Worm (Caenorhabditis elegans) whole organism, midembryonic: ENCODE data around the gene F10C1.3.
A peak's percentile ranks its signal among the peaks of the same experiment; 100 is the strongest.

Source experiments
- T22C8.4 ChIP-seq: fragments of 200-800 bp; sonication (Bioruptor generic); IDR thresholded peaks from 2 replicates; pipeline ENCODE4 v1.3.6; 2022; ENCODE audit warnings: missing genetic modification characterization, missing compliant biosample characterization
- cog-1 ChIP-seq: sonication (generic microtip); optimal IDR thresholded peaks from 2 replicates; lab custom pipeline; 2016; ENCODE audit warnings: missing genetic modification characterization, missing compliant biosample characterization
- flt-1 ChIP-seq: fragments of 200-800 bp; sonication (Bioruptor generic); IDR thresholded peaks from 2 replicates; pipeline ENCODE4 v1.3.6; 2022; ENCODE audit warnings: missing genetic modification characterization, missing compliant biosample characterization
- klf-2 ChIP-seq: fragments of 200-800 bp; sonication (Bioruptor generic); conservative IDR thresholded peaks from 2 replicates; pipeline ENCODE4 v1.3.6; 2022; ENCODE audit warnings: missing genetic modification reagents, missing genetic modification characterization, missing compliant biosample characterization
- med-1 ChIP-seq: sonication (generic microtip); optimal IDR thresholded peaks from 2 replicates; lab custom pipeline; 2017; ENCODE audit warnings: missing genetic modification characterization, mild to moderate bottlenecking, missing compliant biosample characterization, antibody characterized with exemption, missing genetic modification reagents; ENCODE audit not compliant: insufficient read depth
- ref-1 ChIP-seq: fragments of 200-800 bp; sonication (Bioruptor generic); conservative IDR thresholded peaks from 2 replicates; pipeline ENCODE4 v1.3.6; 2022; ENCODE audit warnings: missing genetic modification reagents, missing genetic modification characterization, missing compliant biosample characterization
- tab-1 ChIP-seq: fragments of 200-800 bp; sonication (Bioruptor generic); IDR thresholded peaks from 2 replicates; pipeline ENCODE4 v1.3.6; 2022; ENCODE audit warnings: missing genetic modification characterization, missing compliant biosample characterization
- ztf-23 ChIP-seq: fragments of 200-800 bp; sonication (Bioruptor generic); IDR thresholded peaks from 2 replicates; pipeline ENCODE4 v1.3.6; 2022; ENCODE audit warnings: missing genetic modification reagents, missing genetic modification characterization, missing compliant biosample characterization
- ztf-29 ChIP-seq: fragments of 200-800 bp; sonication (Bioruptor generic); IDR thresholded peaks from 2 replicates; pipeline ENCODE4 v1.3.6; 2022; ENCODE audit warnings: missing genetic modification reagents, missing genetic modification characterization, missing compliant biosample characterization

F10C1.3 gene

DNA sequence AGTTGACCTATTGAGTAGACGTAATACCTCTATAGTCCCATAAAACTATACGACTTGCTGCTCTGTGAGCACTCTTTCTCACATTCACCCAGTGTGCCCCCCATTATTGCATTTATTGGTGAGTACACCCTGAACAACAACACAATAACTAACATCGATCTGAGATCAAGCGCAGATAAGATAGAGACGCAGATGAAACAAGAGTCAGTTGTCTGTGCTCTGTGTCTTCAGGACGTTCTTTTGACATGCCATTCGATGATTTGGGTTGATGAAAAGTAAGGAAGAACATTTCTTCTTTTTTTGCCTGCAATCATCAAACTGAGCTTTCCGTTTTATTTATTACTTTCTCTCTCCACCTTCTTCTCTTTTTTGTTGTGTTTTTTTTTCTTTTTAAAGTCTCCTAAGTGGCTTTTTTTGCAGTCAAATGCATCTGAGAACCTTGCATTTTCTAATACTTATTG is 32.8 kb upstream of the F10C1.3 start, which contains the start of gene lect-2:
Gene lect-2 (plus strand): TSS at position 411 of the 461 bp plus-strand sequence.
- TF ChIP-seq cog-1, result no peak
- TF ChIP-seq ztf-23, result no peak
- TF ChIP-seq tab-1 (GFP tag; lab: Robert Waterston, UW), result no peak
- no peak for TF ChIP-seq klf-2
- no peak for TF ChIP-seq ref-1 (GFP tag; lab: Robert Waterston, UW)
- TF ChIP-seq ztf-29, result no peak
- no peak for TF ChIP-seq T22C8.4 (GFP tag; lab: Robert Waterston, UW)
- TF ChIP-seq flt-1 (GFP tag; lab: Robert Waterston, UW), result no peak

DNA sequence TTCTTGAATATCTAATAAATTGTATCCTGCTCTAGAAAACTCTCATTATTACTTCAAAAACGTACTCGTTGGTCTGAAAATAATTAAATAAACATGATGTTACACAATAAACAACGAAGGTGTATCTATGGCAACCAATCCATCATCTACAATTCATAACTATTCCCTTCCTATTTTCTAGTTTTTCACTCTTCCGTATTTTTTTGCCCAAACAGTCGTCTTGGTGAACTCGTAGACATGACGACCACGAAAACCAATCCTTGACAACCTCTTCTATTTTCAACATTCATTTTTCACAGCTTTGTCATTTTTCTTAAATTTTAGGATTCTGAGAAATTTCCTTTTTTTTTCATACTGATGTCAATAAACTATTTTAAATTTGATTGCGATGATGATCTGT is 31.3 kb upstream of the F10C1.3 start, which contains the start of gene K05F1.13:
Gene K05F1.13 (plus strand): TSS at position 301 of the 400 bp plus-strand sequence.
- no peak for TF ChIP-seq tab-1 (GFP tag; lab: Robert Waterston, UW)
- no peak for TF ChIP-seq klf-2
- no peak for TF ChIP-seq T22C8.4 (GFP tag; lab: Robert Waterston, UW)
- TF ChIP-seq ztf-29, result no peak

ce11 chrII:5785504-5785903 is 27.9 kb upstream of the F10C1.3 start:
- TF ChIP-seq med-1 (GFP tag; lab: Kevin White, UChicago) (no peak), klf-2 (no peak), ref-1 (GFP tag; lab: Robert Waterston, UW) (no peak), ztf-29 (no peak), flt-1 (GFP tag; lab: Robert Waterston, UW) (no peak), tab-1 (GFP tag; lab: Robert Waterston, UW) (no peak), cog-1 (no peak), T22C8.4 (GFP tag; lab: Robert Waterston, UW) (no peak), ztf-23 (no peak)

- peak; percentile 70; the same call in 1 of the 2 replicates for TF ChIP-seq tab-1 (GFP tag; lab: Robert Waterston, UW)
- TF ChIP-seq flt-1 (GFP tag; lab: Robert Waterston, UW), result peak; percentile 64; the same call in 1 of the 2 replicates
- TF ChIP-seq T22C8.4 (GFP tag; lab: Robert Waterston, UW), result peak; percentile 60
- peak; percentile 84 for TF ChIP-seq ztf-23
- peak; percentile 54; the same call in 1 of the 2 replicates for TF ChIP-seq ref-1 (GFP tag; lab: Robert Waterston, UW)
- TF ChIP-seq med-1 (GFP tag; lab: Kevin White, UChicago), result no peak
- peak; percentile 68; the same call in 1 of the 2 replicates for TF ChIP-seq klf-2
- TF ChIP-seq ztf-29, result peak; percentile 42; the same call in 1 of the 2 replicates
- peak; percentile 58 for TF ChIP-seq cog-1
These were observed 24.7 kb upstream of the F10C1.3 start, which contains the start of gene K05F1.6 for ce11 chrII:5781935-5782921. TSS of gene K05F1.6 (plus strand) at chrII:5782520.

- no peak for TF ChIP-seq ztf-29
- TF ChIP-seq T22C8.4 (GFP tag; lab: Robert Waterston, UW), result no peak
- no peak for TF ChIP-seq ref-1 (GFP tag; lab: Robert Waterston, UW)
- no peak for TF ChIP-seq klf-2
- TF ChIP-seq flt-1 (GFP tag; lab: Robert Waterston, UW), result no peak
- no peak for TF ChIP-seq tab-1 (GFP tag; lab: Robert Waterston, UW)
These were observed 22.3 kb upstream of the F10C1.3 start for ce11 chrII:5779866-5780265.

DNA sequence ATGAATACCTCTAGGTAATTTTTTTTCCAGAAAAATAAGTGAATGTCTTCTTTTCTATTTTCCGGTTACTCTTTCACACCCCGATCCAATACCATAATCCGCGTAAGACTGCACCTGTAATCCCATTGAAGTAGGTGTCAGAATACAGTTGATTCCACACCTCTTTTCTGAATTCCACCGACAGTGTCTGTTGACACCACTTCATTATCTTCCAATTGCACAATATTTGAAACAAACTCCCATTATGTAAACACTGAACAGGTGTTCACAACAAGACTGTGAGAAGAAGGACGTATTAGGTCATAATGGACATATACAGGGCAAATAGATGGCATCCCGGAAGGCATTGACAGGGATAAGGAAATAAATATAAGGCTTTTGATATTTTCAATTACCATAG is 19.8 kb upstream of the F10C1.3 start:
- no peak for TF ChIP-seq ref-1 (GFP tag; lab: Robert Waterston, UW)
- no peak for TF ChIP-seq ztf-23

DNA sequence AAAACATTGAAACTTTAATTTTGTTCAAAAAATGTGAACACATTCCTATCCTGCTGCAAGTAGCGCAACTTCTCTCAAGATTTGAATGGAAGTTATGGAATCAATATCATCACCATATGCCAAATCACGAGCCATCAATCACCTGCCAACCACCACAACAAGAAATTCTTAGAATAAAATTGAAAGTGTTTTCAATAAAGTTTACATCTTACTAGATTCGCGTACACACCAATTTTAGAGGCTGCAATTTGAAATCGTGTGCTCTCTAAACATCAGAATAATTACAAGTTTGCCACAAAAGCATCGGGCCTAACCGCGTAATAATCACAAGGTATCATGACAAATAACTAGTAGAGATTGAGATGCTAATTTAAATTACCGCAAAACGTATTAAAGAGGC is 17.3 kb upstream of the F10C1.3 start:
- TF ChIP-seq ztf-29 (no peak), ztf-23 (no peak), flt-1 (GFP tag; lab: Robert Waterston, UW) (no peak), med-1 (GFP tag; lab: Kevin White, UChicago) (no peak), cog-1 (no peak), ref-1 (GFP tag; lab: Robert Waterston, UW) (no peak)

DNA sequence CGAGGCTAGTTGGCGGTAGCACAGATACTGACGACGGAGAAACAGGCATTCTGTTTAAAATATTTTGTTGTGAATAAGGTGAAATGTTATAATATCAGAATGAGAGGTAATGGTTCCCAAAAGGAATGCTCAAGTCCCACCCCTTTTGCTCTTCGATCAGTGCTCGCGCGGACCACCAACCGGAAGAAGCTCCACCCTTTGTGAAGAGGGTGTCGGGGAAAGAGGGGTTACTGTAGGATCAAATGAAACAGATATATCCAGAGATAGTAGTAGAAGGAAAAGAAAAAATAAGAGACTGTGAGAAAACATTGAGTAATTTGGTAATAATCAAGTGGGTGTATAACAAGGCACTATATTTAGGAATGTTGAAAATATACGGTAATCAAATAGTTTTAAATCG is 16.6 kb upstream of the F10C1.3 start, which contains the start of the genes dmd-5 and F10C1.1:
Gene dmd-5 (minus strand): TSS at position 101 of the 400 bp plus-strand sequence.
Gene F10C1.1 (plus strand): TSS at position 110 of the 400 bp plus-strand sequence.
- TF ChIP-seq flt-1 (GFP tag; lab: Robert Waterston, UW) (no peak), ztf-29 (no peak), cog-1 (no peak), T22C8.4 (GFP tag; lab: Robert Waterston, UW) (no peak), tab-1 (GFP tag; lab: Robert Waterston, UW) (no peak), ref-1 (GFP tag; lab: Robert Waterston, UW) (no peak), med-1 (GFP tag; lab: Kevin White, UChicago) (no peak), ztf-23 (no peak), klf-2 (no peak)

ce11 chrII:5772547-5773142 is 15.1 kb upstream of the F10C1.3 start:
- TF ChIP-seq med-1 (GFP tag; lab: Kevin White, UChicago) (no peak), tab-1 (GFP tag; lab: Robert Waterston, UW) (peak; percentile 82), ref-1 (GFP tag; lab: Robert Waterston, UW) (0 out of 2 replicates have a peak, but pooled peaks have one; percentile 39), cog-1 (peak; percentile 11), klf-2 (no peak; the same call in 1 of the 2 replicates), ztf-23 (peak; percentile 80), flt-1 (GFP tag; lab: Robert Waterston, UW) (peak; percentile 80; the same call in 1 of the 2 replicates), ztf-29 (peak; percentile 50; the same call in 1 of the 2 replicates), T22C8.4 (GFP tag; lab: Robert Waterston, UW) (peak; percentile 41; the same call in 1 of the 2 replicates)
